Fruit fly (Drosophila melanogaster): ENCODE data around the gene CG12310.

- TF ChIP-seq OdsH (GFP tag; optimal IDR thresholded peaks at IDR 0.05) (no peak), Sox102F (GFP tag; optimal IDR thresholded peaks at IDR 0.05) (no peak), topi (GFP tag; optimal IDR thresholded peaks at IDR 0.05) (no peak), CG8119 (GFP tag; IDR thresholded peaks at IDR 0.05) (no peak), Blimp-1 (GFP tag; optimal IDR thresholded peaks at IDR 0.05) (no peak), Hr39 (GFP tag; optimal IDR thresholded peaks at IDR 0.05) (no peak)
Observed at dm6 chr3L:15050109-15050508, 497 bp downstream of the CG12310 start, which contains the start of gene CG18581.

Data from whole organism, prepupa.